Worm (Caenorhabditis elegans): ENCODE measurements around the gene srz-9.

The srz-9 gene

ce11 chrIII:1218221-1218620 is 45.6 kb upstream of the srz-9 start (continued):
- TF ChIP-seq elt-2 (tag; optimal IDR thresholded peaks at IDR 0.05) (peak; percentile 32), ets-4 (tag; optimal IDR thresholded peaks at IDR 0.05) (no peak), sox-2 (GFP tag; IDR thresholded peaks at IDR 0.05) (0 out of 2 replicates have a peak, but pooled peaks have one; percentile 11), che-1 (tag; optimal IDR thresholded peaks at IDR 0.05) (peak; percentile 69), ama-1 (optimal IDR thresholded peaks at IDR 0.05) (no peak), K09A11.1 (tag; optimal IDR thresholded peaks at IDR 0.05; ENCODE audit: insufficient read depth) (no peak), sdc-2 (tag; optimal IDR thresholded peaks at IDR 0.05) (peak; percentile 28), dmd-4 (tag; optimal IDR thresholded peaks at IDR 0.05; ENCODE audit: borderline replicate concordance) (no peak), syd-9 (tag; optimal IDR thresholded peaks at IDR 0.05) (no peak), zip-5 (tag; optimal IDR thresholded peaks at IDR 0.05) (peak; percentile 11), hlh-15 (tag; optimal IDR thresholded peaks at IDR 0.05) (no peak), ahr-1 (tag; optimal IDR thresholded peaks at IDR 0.05) (no peak), sox-4 (tag; optimal IDR thresholded peaks at IDR 0.05) (peak; percentile 52), pros-1 (tag; optimal IDR thresholded peaks at IDR 0.05) (no peak), ceh-34 (tag; optimal IDR thresholded peaks at IDR 0.05) (peak; percentile 30), C08G9.2 (tag; optimal IDR thresholded peaks at IDR 0.05) (no peak), hlh-6 (tag; optimal IDR thresholded peaks at IDR 0.05) (peak; percentile 22), unc-55 (GFP tag; optimal IDR thresholded peaks at IDR 0.05) (no peak), madf-2 (tag; optimal IDR thresholded peaks at IDR 0.05) (no peak), ceh-48 (tag; optimal IDR thresholded peaks at IDR 0.05) (no peak), tbx-2 (tag; optimal IDR thresholded peaks at IDR 0.05) (peak; percentile 46), pat-9 (tag; optimal IDR thresholded peaks at IDR 0.05) (peak; percentile 9), ceh-18 (tag; optimal IDR thresholded peaks at IDR 0.05) (peak; percentile 25), odd-2 (tag; optimal IDR thresholded peaks at IDR 0.05) (no peak), nhr-11 (tag; optimal IDR thresholded peaks at IDR 0.05) (no peak), ceh-2 (tag; optimal IDR thresholded peaks at IDR 0.05) (peak; percentile 32), pha-4 (tag; optimal IDR thresholded peaks at IDR 0.05) (no peak), ztf-16 (tag; optimal IDR thresholded peaks at IDR 0.05) (no peak), pax-1 (tag; optimal IDR thresholded peaks at IDR 0.05) (no peak), unc-3 (GFP tag; conservative IDR thresholded peaks at IDR 0.05) (no peak), unc-3 (tag; optimal IDR thresholded peaks at IDR 0.05) (no peak), ref-2 (tag; optimal IDR thresholded peaks at IDR 0.05) (peak; percentile 15), hlh-8 (tag; optimal IDR thresholded peaks at IDR 0.05) (no peak), C38D4.7 (GFP tag; optimal IDR thresholded peaks at IDR 0.05) (no peak), nhr-232 (tag; optimal IDR thresholded peaks at IDR 0.05) (peak; percentile 48), ceh-30 (tag; optimal IDR thresholded peaks at IDR 0.05) (no peak), hlh-30 (tag; optimal IDR thresholded peaks at IDR 0.05; ENCODE audit: insufficient read depth) (no peak), fax-1 (tag; optimal IDR thresholded peaks at IDR 0.05) (no peak), F13H6.1 (tag; optimal IDR thresholded peaks at IDR 0.05) (no peak), ceh-6 (GFP tag; optimal IDR thresholded peaks at IDR 0.05) (no peak), pag-3 (tag; optimal IDR thresholded peaks at IDR 0.05; ENCODE audit: borderline replicate concordance) (no peak), ceh-45 (GFP tag; IDR thresholded peaks at IDR 0.05) (no peak), hlh-13 (GFP tag; optimal IDR thresholded peaks at IDR 0.05) (no peak), ceh-19 (GFP tag; optimal IDR thresholded peaks at IDR 0.05) (no peak), unc-42 (tag; optimal IDR thresholded peaks at IDR 0.05) (no peak)

DNA sequence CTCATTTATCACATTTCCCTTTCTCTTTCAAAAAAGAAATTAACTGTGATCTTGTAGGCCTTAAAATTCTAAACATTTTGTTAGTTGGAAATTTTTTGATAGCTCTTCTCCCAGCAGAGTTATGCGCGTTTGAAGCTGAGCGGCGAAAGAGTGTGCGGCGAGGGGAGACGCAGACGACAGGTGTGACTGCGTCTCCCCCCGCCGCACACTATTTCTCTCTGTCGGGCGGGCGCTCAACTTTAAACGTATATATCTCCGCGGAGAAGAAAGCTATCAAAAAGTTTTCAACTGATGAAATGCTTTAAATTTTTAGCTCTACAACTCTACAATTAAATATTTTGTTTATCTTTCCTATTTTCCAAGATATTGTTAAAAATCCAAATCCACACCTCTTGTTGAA is 44.8 kb upstream of the srz-9 start:
- TF ChIP-seq T23F11.4 (GFP tag; optimal IDR thresholded peaks at IDR 0.05) (no peak), C08G9.2 (tag; optimal IDR thresholded peaks at IDR 0.05) (no peak), mec-3 (tag; optimal IDR thresholded peaks at IDR 0.05; ENCODE audit: borderline replicate concordance) (no peak), che-1 (tag; optimal IDR thresholded peaks at IDR 0.05) (no peak), gmeb-2 (tag; optimal IDR thresholded peaks at IDR 0.05) (no peak)

Data from whole organism, late embryonic.